Worm (Caenorhabditis elegans): ENCODE measurements around the gene EGAP1.1.

- TF ChIP-seq ets-4 (tag; optimal IDR thresholded peaks at IDR 0.05) = no peak
- no peak for TF ChIP-seq hlh-30 (tag; optimal IDR thresholded peaks at IDR 0.05; ENCODE audit: insufficient read depth)
- TF ChIP-seq F13H6.1 (tag; optimal IDR thresholded peaks at IDR 0.05) = no peak
- no peak for TF ChIP-seq fkh-10 (GFP tag; optimal IDR thresholded peaks at IDR 0.05)
- TF ChIP-seq pros-1 (tag; optimal IDR thresholded peaks at IDR 0.05) = no peak
- TF ChIP-seq nhr-11 (tag; optimal IDR thresholded peaks at IDR 0.05) = no peak
- no peak for TF ChIP-seq ama-1 (optimal IDR thresholded peaks at IDR 0.05)
These were observed 16.3 kb upstream of the EGAP1.1 start for ce11 chrIII:5953041-5953912.

Data from whole organism, late embryonic.